Worm (Caenorhabditis elegans) whole organism, early embryonic: ENCODE results near the gene acaa-2.

ENCODE experiments used
- B0310.2 ChIP-seq: sonication (generic microtip); optimal IDR thresholded peaks from 2 replicates; lab custom pipeline; 2016; ENCODE audit warnings: mild to moderate bottlenecking, missing genetic modification characterization, missing compliant biosample characterization
- F13C5.2 ChIP-seq: sonication (generic microtip); optimal IDR thresholded peaks from 2 replicates; lab custom pipeline; 2017; ENCODE audit warnings: mild to moderate bottlenecking, missing genetic modification characterization, inconsistent platforms, missing compliant biosample characterization
- aly-1 ChIP-seq: sonication (generic microtip); optimal IDR thresholded peaks from 2 replicates; lab custom pipeline; 2016; ENCODE audit warnings: missing genetic modification characterization, missing compliant biosample characterization
- ama-1 ChIP-seq: fragments of 150-350 bp; optimal IDR thresholded peaks from 2 replicates; lab custom pipeline; 2014
- ceh-13 ChIP-seq: fragments of 200-800 bp; sonication (Bioruptor generic); optimal IDR thresholded peaks from 2 replicates; lab custom pipeline; 2018; ENCODE audit warnings: mild to moderate bottlenecking, missing genetic modification characterization, missing compliant biosample characterization
- ceh-36 ChIP-seq: sonication (generic microtip); optimal IDR thresholded peaks from 2 replicates; lab custom pipeline; 2016; ENCODE audit warnings: missing genetic modification characterization, inconsistent platforms, missing compliant biosample characterization
- ets-7 ChIP-seq: sonication (generic microtip); optimal IDR thresholded peaks from 2 replicates; lab custom pipeline; 2016; ENCODE audit warnings: missing genotype, missing genetic modification characterization, missing compliant biosample characterization
- flt-1 ChIP-seq: fragments of 200-800 bp; sonication (Bioruptor generic); IDR thresholded peaks from 2 replicates; pipeline ENCODE4 v1.3.6; 2022; ENCODE audit warnings: missing genetic modification characterization, missing compliant biosample characterization
- hmbx-1 ChIP-seq: sonication (generic microtip); optimal IDR thresholded peaks from 2 replicates; lab custom pipeline; 2016; ENCODE audit warnings: mild to moderate bottlenecking, missing genetic modification characterization, missing compliant biosample characterization
- hmg-4 ChIP-seq: fragments of 200-800 bp; sonication (Bioruptor generic); optimal IDR thresholded peaks from 2 replicates; lab custom pipeline; 2018; ENCODE audit warnings: mild to moderate bottlenecking, missing genetic modification characterization, missing compliant biosample characterization
- hnd-1 ChIP-seq: sonication (generic microtip); optimal IDR thresholded peaks from 2 replicates; lab custom pipeline; 2016; ENCODE audit warnings: missing genetic modification characterization, missing compliant biosample characterization
- pes-1 ChIP-seq: fragments of 200-800 bp; sonication (Bioruptor generic); IDR thresholded peaks from 2 replicates; pipeline ENCODE4 v1.3.6; 2022; ENCODE audit warnings: missing genetic modification reagents, missing genetic modification characterization, missing compliant biosample characterization
- scrt-1 ChIP-seq: fragments of 200-800 bp; sonication (Bioruptor generic); IDR thresholded peaks from 2 replicates; pipeline ENCODE4 v1.3.6; 2022; ENCODE audit warnings: missing genetic modification characterization, missing compliant biosample characterization
- sea-1 ChIP-seq: fragments of 200-800 bp; sonication (Bioruptor generic); conservative IDR thresholded peaks from 2 replicates; pipeline ENCODE4 v1.3.6; 2022; ENCODE audit warnings: missing genetic modification characterization, missing compliant biosample characterization
- tbx-11 ChIP-seq: fragments of 200-800 bp; sonication (Bioruptor generic); IDR thresholded peaks from 2 replicates; pipeline ENCODE4 v1.3.6; 2022; ENCODE audit warnings: missing genetic modification characterization, missing compliant biosample characterization
- tbx-37 ChIP-seq: fragments of 200-800 bp; sonication (Bioruptor generic); conservative IDR thresholded peaks from 2 replicates; pipeline ENCODE4 v1.3.6; 2022; ENCODE audit warnings: missing genetic modification reagents, missing genetic modification characterization, missing compliant biosample characterization
- tra-4 ChIP-seq: sonication (generic microtip); optimal IDR thresholded peaks from 2 replicates; lab custom pipeline; 2017; ENCODE audit warnings: missing genetic modification characterization, missing compliant biosample characterization

Gene acaa-2

DNA sequence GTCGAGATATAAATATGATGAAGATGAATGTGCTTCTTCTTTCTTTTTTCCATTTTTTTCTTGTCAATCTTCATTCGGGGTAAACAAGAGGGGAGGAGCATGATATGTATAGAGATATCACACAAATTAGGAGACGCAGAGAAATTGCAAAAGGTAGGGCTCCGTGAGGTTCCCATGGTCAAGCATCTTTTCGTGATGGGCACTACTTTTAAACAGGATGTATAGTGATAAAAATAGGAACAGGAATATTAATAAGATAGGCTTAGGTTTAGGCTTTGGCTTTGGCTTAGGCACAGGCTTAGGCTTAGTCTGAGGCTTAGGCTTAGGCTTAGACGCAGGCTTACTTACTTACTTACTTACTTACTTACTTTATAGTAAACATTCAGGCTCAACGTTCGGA, 20.0 kb upstream of the acaa-2 start, which contains the start of gene F53A2.1:
Gene F53A2.1 (minus strand): TSS at position 101 of the 400 bp plus-strand sequence.
- no peak for TF ChIP-seq ceh-36
- no peak for TF ChIP-seq B0310.2
- no peak for TF ChIP-seq sea-1 (GFP tag; lab: Robert Waterston, UW)

DNA sequence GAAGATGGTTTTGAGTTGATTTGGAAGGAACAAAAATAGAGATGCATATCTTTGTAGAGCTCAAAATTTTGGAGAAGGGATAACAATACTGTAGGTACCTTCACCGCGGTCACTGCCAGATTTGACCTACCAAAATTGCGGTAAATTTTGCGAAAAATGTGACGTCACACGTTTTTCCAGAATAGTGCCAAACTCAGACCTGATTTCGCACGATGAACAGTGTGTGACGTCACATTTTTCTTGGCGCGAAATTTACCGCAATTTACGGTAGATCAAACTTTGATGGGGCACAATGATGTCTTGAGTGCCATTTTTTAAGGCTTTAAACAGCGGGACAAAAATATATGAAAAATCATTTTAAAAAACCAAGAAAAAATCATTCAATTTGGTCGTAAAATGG, 15.8 kb upstream of the acaa-2 start:
- TF ChIP-seq aly-1 (tag; lab: Kevin White, UChicago): no peak
- no peak for TF ChIP-seq hnd-1
- no peak for TF ChIP-seq pes-1 (GFP tag; lab: Robert Waterston, UW)
- no peak for TF ChIP-seq flt-1 (GFP tag; lab: Robert Waterston, UW)
- TF ChIP-seq F13C5.2 (tag; lab: Kevin White, UChicago): no peak
- no peak for TF ChIP-seq hmbx-1 (tag; lab: Kevin White, UChicago)
- no peak for TF ChIP-seq scrt-1 (GFP tag; lab: Robert Waterston, UW)
- no peak for TF ChIP-seq ama-1 (lab: Kevin White, UChicago)
- TF ChIP-seq tbx-37 (GFP tag; lab: Robert Waterston, UW): no peak
- TF ChIP-seq tbx-11 (GFP tag; lab: Robert Waterston, UW): no peak
- TF ChIP-seq sea-1 (GFP tag; lab: Robert Waterston, UW): no peak

- TF ChIP-seq ama-1 (lab: Kevin White, UChicago) (no peak), sea-1 (GFP tag; lab: Robert Waterston, UW) (no peak), tbx-37 (GFP tag; lab: Robert Waterston, UW) (no peak), flt-1 (GFP tag; lab: Robert Waterston, UW) (no peak), hmg-4 (GFP tag; lab: Kevin White, UChicago) (no peak), F13C5.2 (tag; lab: Kevin White, UChicago) (no peak), tbx-11 (GFP tag; lab: Robert Waterston, UW) (no peak), ceh-36 (no peak)
Measured at ce11 chrIII:13333754-13334153, 11.0 kb upstream of the acaa-2 start, which contains the start of gene sdz-20. sdz-20 (plus strand) TSS chrIII:13334054.

DNA sequence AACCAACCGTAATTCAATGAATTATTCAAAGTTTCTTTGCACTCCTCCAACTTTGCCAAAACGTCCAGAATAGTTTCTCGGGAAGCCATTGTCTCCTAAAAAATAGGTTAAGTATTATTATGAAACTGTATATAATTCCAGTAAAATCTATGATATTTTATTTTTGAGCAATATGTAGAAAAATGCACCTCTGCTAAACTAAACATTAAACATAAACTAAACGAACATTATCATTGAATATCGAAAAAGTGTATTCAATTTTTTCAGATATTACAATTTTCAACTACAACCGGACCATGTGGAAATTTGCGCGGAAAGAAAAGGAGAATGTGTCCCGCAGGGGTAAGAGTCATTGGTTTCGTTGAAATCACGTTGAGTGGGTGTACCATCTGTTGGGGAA, 5.1 kb upstream of the acaa-2 start, which contains the start of gene F53A2.3:
Gene F53A2.3 (minus strand): TSS at position 101 of the 400 bp plus-strand sequence.
- TF ChIP-seq sea-1 (GFP tag; lab: Robert Waterston, UW) (no peak), hnd-1 (no peak), F13C5.2 (tag; lab: Kevin White, UChicago) (no peak), tbx-11 (GFP tag; lab: Robert Waterston, UW) (no peak)

DNA sequence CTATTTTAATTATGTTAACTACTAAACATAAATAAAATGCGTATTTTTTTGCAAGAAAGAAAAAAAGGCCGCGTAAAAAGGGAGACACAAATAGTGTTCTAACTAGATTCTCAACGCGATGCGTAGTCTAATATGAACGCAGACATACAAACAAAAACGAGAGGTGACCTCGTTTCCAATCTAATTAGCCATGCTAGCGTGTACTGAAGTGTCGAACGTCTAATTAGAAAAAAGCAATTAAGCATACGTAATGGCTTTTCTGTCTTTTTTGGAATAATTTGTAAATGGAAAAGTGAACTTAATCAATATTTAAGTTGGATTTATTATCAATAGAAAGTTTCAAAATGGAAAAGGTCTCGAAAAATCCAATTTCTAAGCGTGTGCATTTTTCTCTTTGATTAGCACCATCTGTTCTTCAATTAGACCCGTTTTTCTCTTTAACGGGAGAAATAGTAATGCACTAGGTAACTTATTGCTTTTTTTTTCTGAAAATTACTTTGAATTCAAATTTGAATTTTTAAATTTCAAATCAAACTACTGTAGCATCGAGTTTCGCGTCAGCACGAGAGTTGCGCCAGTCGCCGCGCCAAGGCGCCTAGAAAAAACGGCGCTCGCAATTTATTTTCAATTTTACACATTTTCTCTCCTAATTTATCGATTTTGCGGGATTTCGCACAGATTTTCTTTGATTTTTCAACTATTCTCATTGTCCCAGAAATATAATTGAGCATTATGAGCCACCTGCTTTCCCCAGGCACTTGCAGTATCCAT, 4.0 kb upstream of the acaa-2 start:
- TF ChIP-seq scrt-1 (GFP tag; lab: Robert Waterston, UW) (no peak), pes-1 (GFP tag; lab: Robert Waterston, UW) (no peak), tra-4 (tag; lab: Kevin White, UChicago) (no peak), B0310.2 (no peak), ceh-13 (GFP tag; lab: Kevin White, UChicago) (no peak), ets-7 (tag; lab: Kevin White, UChicago) (no peak), sea-1 (GFP tag; lab: Robert Waterston, UW) (no peak), tbx-37 (GFP tag; lab: Robert Waterston, UW) (no peak), ama-1 (lab: Kevin White, UChicago) (no peak), ceh-36 (no peak), hmbx-1 (tag; lab: Kevin White, UChicago) (no peak), flt-1 (GFP tag; lab: Robert Waterston, UW) (no peak), F13C5.2 (tag; lab: Kevin White, UChicago) (no peak), aly-1 (tag; lab: Kevin White, UChicago) (no peak), hmg-4 (GFP tag; lab: Kevin White, UChicago) (no peak)

- TF ChIP-seq hmg-4 (GFP tag; lab: Kevin White, UChicago) (no peak), pes-1 (GFP tag; lab: Robert Waterston, UW) (no peak), scrt-1 (GFP tag; lab: Robert Waterston, UW) (no peak), ets-7 (tag; lab: Kevin White, UChicago) (no peak), ceh-13 (GFP tag; lab: Kevin White, UChicago) (no peak), F13C5.2 (tag; lab: Kevin White, UChicago) (no peak), tbx-37 (GFP tag; lab: Robert Waterston, UW) (no peak), tra-4 (tag; lab: Kevin White, UChicago) (no peak), sea-1 (GFP tag; lab: Robert Waterston, UW) (no peak), aly-1 (tag; lab: Kevin White, UChicago) (no peak), hnd-1 (no peak), hmbx-1 (tag; lab: Kevin White, UChicago) (no peak), tbx-11 (GFP tag; lab: Robert Waterston, UW) (no peak)
Measured at ce11 chrIII:13341275-13341626, 3.5 kb upstream of the acaa-2 start, which contains the start of gene nud-1. nud-1 (plus strand) TSS chrIII:13341527.

- no peak for TF ChIP-seq aly-1 (tag; lab: Kevin White, UChicago)
- TF ChIP-seq ceh-13 (GFP tag; lab: Kevin White, UChicago): no peak
- no peak for TF ChIP-seq hmbx-1 (tag; lab: Kevin White, UChicago)
- TF ChIP-seq ets-7 (tag; lab: Kevin White, UChicago): no peak
- TF ChIP-seq flt-1 (GFP tag; lab: Robert Waterston, UW): no peak
- no peak for TF ChIP-seq ama-1 (lab: Kevin White, UChicago)
- TF ChIP-seq tbx-37 (GFP tag; lab: Robert Waterston, UW): no peak
- no peak for TF ChIP-seq B0310.2
- TF ChIP-seq sea-1 (GFP tag; lab: Robert Waterston, UW): no peak
Measured at ce11 chrIII:13342079-13342734, 2.5 kb upstream of the acaa-2 start, which contains the start of gene dro-1. dro-1 (plus strand) TSS chrIII:13342684.
